Worm (Caenorhabditis elegans) whole organism, early embryonic: ENCODE results near the gene C56G3.2.

Experiments
- B0310.2 ChIP-seq: sonication (generic microtip); optimal IDR thresholded peaks from 2 replicates; lab custom pipeline; 2016; ENCODE audit warnings: mild to moderate bottlenecking, missing genetic modification characterization, missing compliant biosample characterization
- ama-1 ChIP-seq: fragments of 150-350 bp; optimal IDR thresholded peaks from 2 replicates; lab custom pipeline; 2014
- ets-7 ChIP-seq: sonication (generic microtip); optimal IDR thresholded peaks from 2 replicates; lab custom pipeline; 2016; ENCODE audit warnings: missing genotype, missing genetic modification characterization, missing compliant biosample characterization
- flt-1 ChIP-seq: fragments of 200-800 bp; sonication (Bioruptor generic); IDR thresholded peaks from 2 replicates; pipeline ENCODE4 v1.3.6; 2022; ENCODE audit warnings: missing genetic modification characterization, missing compliant biosample characterization
- hmbx-1 ChIP-seq: sonication (generic microtip); optimal IDR thresholded peaks from 2 replicates; lab custom pipeline; 2016; ENCODE audit warnings: mild to moderate bottlenecking, missing genetic modification characterization, missing compliant biosample characterization
- hmg-4 ChIP-seq: fragments of 200-800 bp; sonication (Bioruptor generic); optimal IDR thresholded peaks from 2 replicates; lab custom pipeline; 2018; ENCODE audit warnings: mild to moderate bottlenecking, missing genetic modification characterization, missing compliant biosample characterization

DNA sequence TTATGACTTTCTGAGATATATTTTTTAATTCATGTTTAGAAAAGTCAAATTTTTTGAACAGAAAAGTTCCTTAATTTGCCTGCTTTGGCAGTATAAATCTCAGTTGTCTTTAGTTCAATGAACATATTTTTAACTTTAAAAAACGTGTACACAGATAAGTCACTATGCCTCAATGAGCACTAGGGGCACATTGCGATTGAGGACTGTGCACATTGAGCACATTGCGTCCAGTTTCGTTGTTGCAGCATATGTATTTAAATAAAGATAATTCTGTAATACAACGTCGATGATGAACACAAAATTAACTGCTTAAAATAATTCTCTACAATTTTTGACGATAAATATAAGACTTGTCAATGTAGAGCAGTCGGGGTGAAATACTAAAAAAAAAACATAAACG, 42.4 kb downstream of the C56G3.2 start:
- TF ChIP-seq hmbx-1 (tag; lab: Kevin White, UChicago) = no peak
- TF ChIP-seq hmg-4 = no peak
- TF ChIP-seq ama-1 (lab: Kevin White, UChicago) = no peak
- no peak for TF ChIP-seq ets-7 (tag; lab: Kevin White, UChicago)
- TF ChIP-seq flt-1 (GFP tag; lab: Robert Waterston, UW) = no peak
- no peak for TF ChIP-seq B0310.2 (tag; lab: Kevin White, UChicago)
